Fruit fly (Drosophila melanogaster): ENCODE data around the gene Cpr35B.

The Cpr35B gene

DNA sequence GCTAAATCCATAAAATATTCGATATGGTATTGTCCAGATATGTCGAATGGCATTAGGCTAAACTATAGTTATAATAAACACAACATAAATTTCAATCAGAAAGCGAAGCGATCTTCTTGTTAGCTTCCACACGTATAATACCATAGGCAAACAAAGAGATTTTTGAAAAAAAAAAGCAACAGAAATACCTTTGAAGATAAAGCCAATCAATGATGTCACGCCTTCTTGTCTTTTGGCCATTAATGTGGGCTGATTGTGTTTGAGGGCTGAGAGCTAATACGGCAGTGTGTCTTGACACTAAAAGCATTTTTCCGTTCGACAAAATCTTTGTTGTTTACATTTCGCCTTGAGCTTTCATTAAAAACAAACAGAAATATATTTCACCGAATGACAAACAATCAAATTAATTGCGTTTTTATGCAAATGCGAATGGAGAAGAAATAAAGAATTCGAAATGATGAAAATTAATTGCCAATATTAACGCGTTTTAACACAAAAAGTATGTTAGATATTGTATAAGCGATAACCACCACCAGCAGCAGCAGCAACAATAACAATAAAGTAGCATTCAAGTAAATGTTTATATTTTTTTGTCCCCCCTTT lies 10.6 kb downstream of the Cpr35B start:
- TF ChIP-seq achi (GFP tag; optimal IDR thresholded peaks at IDR 0.05) (no peak), pdm3 (GFP tag; optimal IDR thresholded peaks at IDR 0.05) (no peak), CG34406 (GFP tag; optimal IDR thresholded peaks at IDR 0.05) (no peak), esn (GFP tag; optimal IDR thresholded peaks at IDR 0.05) (no peak), Gug (GFP tag; IDR thresholded peaks at IDR 0.05) (no peak), Ets96B (tag; optimal IDR thresholded peaks at IDR 0.05) (no peak), CG3032 (tag; optimal IDR thresholded peaks at IDR 0.05) (no peak), dac (GFP tag; optimal IDR thresholded peaks at IDR 0.05) (no peak), vri (GFP tag; optimal IDR thresholded peaks at IDR 0.05) (no peak), CG11762 (GFP tag; optimal IDR thresholded peaks at IDR 0.05; ENCODE audit: insufficient read depth) (no peak), cyc (GFP tag; optimal IDR thresholded peaks at IDR 0.05) (no peak), CG8119 (GFP tag; IDR thresholded peaks at IDR 0.05) (no peak), Hr38 (GFP tag; optimal IDR thresholded peaks at IDR 0.05) (no peak), CG6808 (GFP tag; optimal IDR thresholded peaks at IDR 0.05) (no peak), Lpt (GFP tag; optimal IDR thresholded peaks at IDR 0.05) (no peak), net (GFP tag; optimal IDR thresholded peaks at IDR 0.05) (no peak), Eip75B (GFP tag; optimal IDR thresholded peaks at IDR 0.05) (no peak), lz (GFP tag; optimal IDR thresholded peaks at IDR 0.05) (no peak), CG10631 (GFP tag; optimal IDR thresholded peaks at IDR 0.05) (no peak)

- TF ChIP-seq OdsH (GFP tag; optimal IDR thresholded peaks at IDR 0.05) (peak; percentile 12), CG9139 (GFP tag; optimal IDR thresholded peaks at IDR 0.05) (no peak), CG4318 (GFP tag; optimal IDR thresholded peaks at IDR 0.05) (peak; percentile 45), CG6276 (GFP tag; optimal IDR thresholded peaks at IDR 0.05) (peak; percentile 34), CG6854 (GFP tag; optimal IDR thresholded peaks at IDR 0.05) (no peak), dsx (GFP tag; optimal IDR thresholded peaks at IDR 0.05; ENCODE audit: poor library complexity, severe bottlenecking) (peak; percentile 42), Smox (GFP tag; optimal IDR thresholded peaks at IDR 0.05) (no peak), Ets96B (tag; optimal IDR thresholded peaks at IDR 0.05) (peak; percentile 67), Sox102F (GFP tag; optimal IDR thresholded peaks at IDR 0.05) (no peak), CG6163 (GFP tag; IDR thresholded peaks at IDR 0.05) (no peak), fkh (GFP tag; optimal IDR thresholded peaks at IDR 0.05) (no peak), fd85E (GFP tag; optimal IDR thresholded peaks at IDR 0.05) (no peak), eg (GFP tag; IDR thresholded peaks at IDR 0.05) (no peak), topi (GFP tag; optimal IDR thresholded peaks at IDR 0.05) (no peak), CG1621 (tag; optimal IDR thresholded peaks at IDR 0.05) (no peak), CG10631 (GFP tag; optimal IDR thresholded peaks at IDR 0.05) (peak; percentile 45), achi (GFP tag; optimal IDR thresholded peaks at IDR 0.05) (peak; percentile 41), CG11294 (GFP tag; IDR thresholded peaks at IDR 0.05) (no peak), Lpt (GFP tag; optimal IDR thresholded peaks at IDR 0.05) (peak; percentile 27), CG31627 (GFP tag; optimal IDR thresholded peaks at IDR 0.05) (no peak), Eip78C (GFP tag) (no peak), svp (GFP tag) (no peak), net (GFP tag; optimal IDR thresholded peaks at IDR 0.05) (no peak), CG3919 (GFP tag; optimal IDR thresholded peaks at IDR 0.05) (peak; percentile 20), CG8119 (GFP tag; IDR thresholded peaks at IDR 0.05) (peak; percentile 48; the same call in 1 of the 3 replicates), spab (GFP tag; optimal IDR thresholded peaks at IDR 0.05) (peak; percentile 10), Ets21C (GFP tag; optimal IDR thresholded peaks at IDR 0.05) (no peak), CG10669 (GFP tag; optimal IDR thresholded peaks at IDR 0.05) (peak; percentile 3), Blimp-1 (GFP tag; optimal IDR thresholded peaks at IDR 0.05) (no peak), CG7368 (GFP tag; optimal IDR thresholded peaks at IDR 0.05) (no peak), Hr4 (GFP tag; optimal IDR thresholded peaks at IDR 0.05) (no peak), salr (GFP tag; optimal IDR thresholded peaks at IDR 0.05) (peak in 1 of 2 experiments; percentile 48), CG32006 (GFP tag; optimal IDR thresholded peaks at IDR 0.05) (peak; percentile 66), vri (GFP tag; optimal IDR thresholded peaks at IDR 0.05) (no peak), dac (GFP tag; optimal IDR thresholded peaks at IDR 0.05) (no peak), Hr38 (GFP tag; optimal IDR thresholded peaks at IDR 0.05) (no peak), Sox15 (GFP tag; optimal IDR thresholded peaks at IDR 0.05) (no peak), ss (GFP tag; optimal IDR thresholded peaks at IDR 0.05) (peak; percentile 19 to 39), CG6792 (GFP tag; optimal IDR thresholded peaks at IDR 0.05) (no peak), Gug (GFP tag; IDR thresholded peaks at IDR 0.05) (no peak)
Measured at dm6 chr2L:14413408-14413807, 11.6 kb downstream of the Cpr35B start.

Measured in whole organism, prepupa.